Worm (Caenorhabditis elegans) whole organism, L3 larva: ENCODE data around the gene C35D10.8.

Experiments used
- R02D3.7 ChIP-seq: fragments of 150-350 bp; optimal IDR thresholded peaks from 2 replicates; lab custom pipeline; 2014; ENCODE audit warnings: missing biosample characterization, missing genetic modification characterization
- aly-2 ChIP-seq: fragments of 150-350 bp; optimal IDR thresholded peaks from 2 replicates; lab custom pipeline; 2014; ENCODE audit warnings: missing biosample characterization, missing genetic modification characterization
- ceh-28 ChIP-seq: fragments of 150-350 bp; optimal IDR thresholded peaks from 2 replicates; lab custom pipeline; 2014; ENCODE audit warnings: missing biosample characterization, missing genetic modification reagents, missing genetic modification characterization
- ceh-82 ChIP-seq: fragments of 150-350 bp; optimal IDR thresholded peaks from 2 replicates; lab custom pipeline; 2014; ENCODE audit warnings: missing biosample characterization, missing genetic modification characterization
- ceh-9 ChIP-seq: sonication (generic microtip); optimal IDR thresholded peaks from 2 replicates; lab custom pipeline; 2018; ENCODE audit warnings: missing biosample characterization, missing genetic modification characterization
- egl-27 ChIP-seq: sonication (generic microtip); optimal IDR thresholded peaks from 4 replicates; lab custom pipeline; 2017; ENCODE audit warnings: missing biosample characterization, missing genetic modification reagents, missing genetic modification characterization
- egl-5 ChIP-seq: fragments of 150-350 bp; optimal IDR thresholded peaks from 2 replicates; lab custom pipeline; 2017; ENCODE audit warnings: missing biosample characterization, missing genetic modification reagents, missing genetic modification characterization, inconsistent platforms
- elt-2 ChIP-seq: sonication (generic microtip); optimal IDR thresholded peaks from 2 replicates; lab custom pipeline; 2016; ENCODE audit warnings: missing genetic modification reagents, mild to moderate bottlenecking, missing genetic modification characterization, missing compliant biosample characterization
- eor-1 ChIP-seq, 2 experiments: fragments of 150-350 bp; optimal IDR thresholded peaks; 2 replicates each; lab custom pipeline; 2014 to 2018; ENCODE audit warnings: missing biosample characterization in 2 of 2, missing genetic modification characterization in 2 of 2
- fkh-2 ChIP-seq: fragments of 150-350 bp; optimal IDR thresholded peaks from 2 replicates; lab custom pipeline; 2014; ENCODE audit warnings: missing biosample characterization, missing genetic modification reagents, missing genetic modification characterization
- fos-1 ChIP-seq: fragments of 150-350 bp; optimal IDR thresholded peaks from 2 replicates; lab custom pipeline; 2014; ENCODE audit warnings: missing biosample characterization, missing genetic modification characterization
- jun-1 ChIP-seq: fragments of 150-350 bp; optimal IDR thresholded peaks from 2 replicates; lab custom pipeline; 2014; ENCODE audit warnings: missing biosample characterization, missing genetic modification reagents, missing genetic modification characterization
- lin-39 ChIP-seq: fragments of 150-350 bp; optimal IDR thresholded peaks from 2 replicates; lab custom pipeline; 2018; ENCODE audit warnings: missing biosample characterization, missing genetic modification reagents, missing genetic modification characterization
- nfya-1 ChIP-seq: sonication (generic microtip); optimal IDR thresholded peaks from 2 replicates; lab custom pipeline; 2017; ENCODE audit warnings: missing genetic modification characterization, mild to moderate bottlenecking, missing compliant biosample characterization, antibody characterized with exemption, moderate library complexity; ENCODE audit not compliant: insufficient read depth
- nhr-11 ChIP-seq: fragments of 150-350 bp; optimal IDR thresholded peaks from 2 replicates; lab custom pipeline; 2014; ENCODE audit warnings: missing biosample characterization, missing genetic modification characterization
- nhr-12 ChIP-seq: fragments of 150-350 bp; optimal IDR thresholded peaks from 2 replicates; lab custom pipeline; 2014; ENCODE audit warnings: missing biosample characterization, missing genetic modification characterization
- nhr-237 ChIP-seq: fragments of 150-350 bp; optimal IDR thresholded peaks from 2 replicates; lab custom pipeline; 2014; ENCODE audit warnings: missing biosample characterization, missing genetic modification characterization
- nhr-25 ChIP-seq: sonication (generic microtip); optimal IDR thresholded peaks from 2 replicates; lab custom pipeline; 2017; ENCODE audit warnings: missing biosample characterization, missing genetic modification characterization
- nhr-43 ChIP-seq: sonication (generic microtip); optimal IDR thresholded peaks from 2 replicates; lab custom pipeline; 2016; ENCODE audit warnings: mild to moderate bottlenecking, missing genetic modification characterization, missing compliant biosample characterization; ENCODE audit not compliant: poor library complexity, severe bottlenecking
- nhr-67 ChIP-seq: fragments of 150-350 bp; optimal IDR thresholded peaks from 2 replicates; lab custom pipeline; 2014; ENCODE audit warnings: missing biosample characterization, missing genetic modification characterization
- nhr-77 ChIP-seq: fragments of 150-350 bp; optimal IDR thresholded peaks from 2 replicates; lab custom pipeline; 2014; ENCODE audit warnings: missing biosample characterization, missing genetic modification characterization
- pha-4 ChIP-seq: fragments of 150-350 bp; optimal IDR thresholded peaks from 2 replicates; lab custom pipeline; 2014; ENCODE audit warnings: missing biosample characterization, missing genetic modification reagents, missing genetic modification characterization
- pqm-1 ChIP-seq: fragments of 150-350 bp; optimal IDR thresholded peaks from 2 replicates; lab custom pipeline; 2017; ENCODE audit warnings: missing biosample characterization, missing genetic modification characterization, inconsistent platforms
- sea-2 ChIP-seq: fragments of 150-350 bp; sonication (generic microtip); optimal IDR thresholded peaks from 4 replicates; lab custom pipeline; 2014; ENCODE audit warnings: missing biosample characterization, missing genetic modification reagents, missing genetic modification characterization
- skn-1 ChIP-seq: fragments of 150-350 bp; optimal IDR thresholded peaks from 2 replicates; lab custom pipeline; 2014; ENCODE audit warnings: missing biosample characterization, missing genetic modification characterization
- unc-39 ChIP-seq: sonication (generic microtip); optimal IDR thresholded peaks from 4 replicates; lab custom pipeline; 2017; ENCODE audit warnings: missing biosample characterization, missing genetic modification characterization
- zag-1 ChIP-seq: fragments of 150-350 bp; optimal IDR thresholded peaks from 2 replicates; lab custom pipeline; 2014; ENCODE audit warnings: missing biosample characterization, missing genetic modification characterization
- ztf-4 ChIP-seq: fragments of 150-350 bp; optimal IDR thresholded peaks from 2 replicates; lab custom pipeline; 2014; ENCODE audit warnings: missing biosample characterization, missing genetic modification characterization

C35D10.8 gene

DNA sequence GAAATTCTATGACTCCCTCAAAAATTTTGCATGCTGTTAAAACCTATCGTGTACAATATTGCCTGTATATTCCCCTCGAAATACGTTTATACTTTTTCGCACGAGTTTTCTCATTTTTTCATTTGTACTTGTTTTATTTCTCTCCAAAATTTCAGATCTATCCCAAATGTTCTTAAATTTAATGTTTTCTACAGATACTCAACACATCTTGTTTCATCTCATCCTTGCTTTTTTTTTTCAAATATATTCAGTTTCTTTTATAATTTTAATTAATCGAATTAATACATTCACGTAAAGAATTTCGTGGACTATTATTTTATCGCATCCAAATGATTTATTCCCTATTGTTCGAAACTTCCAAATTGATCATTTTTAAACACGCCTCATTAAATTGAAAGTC is at the start of gene C35D10.8:
TSS of gene C35D10.8 (plus strand) at position 301 of the 400 bp plus-strand sequence.
- TF ChIP-seq nhr-43 (tag; lab: Kevin White, UChicago) = no peak

DNA sequence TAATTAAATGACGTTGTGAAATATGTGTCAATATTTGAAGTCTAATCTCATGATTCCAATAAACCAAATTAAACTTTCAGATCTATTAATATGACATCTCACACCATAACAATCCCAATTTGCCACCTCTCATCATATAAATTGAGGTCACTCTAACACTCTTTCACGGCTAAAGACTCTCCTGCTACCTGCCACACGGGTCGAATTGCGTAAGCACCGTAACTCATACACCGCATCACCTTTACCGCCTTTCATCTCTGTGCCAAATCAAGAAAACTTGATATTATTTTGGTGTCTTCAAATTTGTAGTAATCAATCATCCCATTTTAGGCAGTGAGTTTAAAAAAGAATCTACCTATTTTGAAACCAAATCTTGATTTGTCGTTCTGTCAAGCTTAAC is 48.7 kb upstream of the C35D10.8 start:
- TF ChIP-seq egl-5 (no peak), pqm-1 (tag; lab: Kevin White, UChicago) (no peak), eor-1 (tag; optimal IDR thresholded peaks at IDR 0.05; lab: Kevin White, UChicago) (no peak), sea-2 (GFP tag; lab: Kevin White, UChicago) (no peak), skn-1 (no peak), unc-39 (tag; lab: Kevin White, UChicago) (no peak), zag-1 (tag; lab: Kevin White, UChicago) (no peak), nhr-25 (tag; lab: Kevin White, UChicago) (no peak), lin-39 (tag; lab: Kevin White, UChicago) (no peak), pha-4 (tag; lab: Kevin White, UChicago) (no peak), R02D3.7 (tag; lab: Kevin White, UChicago) (no peak), fos-1 (tag; lab: Kevin White, UChicago) (no peak), nhr-77 (tag; lab: Kevin White, UChicago) (no peak), jun-1 (tag; lab: Kevin White, UChicago) (no peak), nhr-67 (tag; lab: Kevin White, UChicago) (no peak)

DNA sequence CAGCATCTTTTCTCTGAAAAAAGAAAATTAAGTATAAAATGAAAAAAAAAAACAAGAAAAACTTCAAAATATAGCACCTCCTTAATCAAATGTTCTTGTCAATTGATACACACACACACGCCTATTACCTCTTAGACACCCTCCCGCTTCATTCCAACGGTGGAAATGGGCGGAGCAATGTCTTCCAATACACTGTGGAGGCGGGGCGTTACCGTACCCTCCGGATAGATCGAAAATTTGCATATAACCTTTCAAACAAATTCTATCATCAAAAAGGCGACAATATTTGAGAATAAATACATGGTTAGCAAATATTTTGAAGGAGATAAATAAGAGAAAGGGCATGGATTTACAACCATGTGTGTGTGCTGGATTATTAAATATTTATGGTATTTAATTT is 46.9 kb upstream of the C35D10.8 start:
- TF ChIP-seq ceh-28 (no peak), nfya-1 (tag; lab: Kevin White, UChicago) (peak; percentile 98)
- TF ChIP-seq, all 47 proteins: peak for 1

DNA sequence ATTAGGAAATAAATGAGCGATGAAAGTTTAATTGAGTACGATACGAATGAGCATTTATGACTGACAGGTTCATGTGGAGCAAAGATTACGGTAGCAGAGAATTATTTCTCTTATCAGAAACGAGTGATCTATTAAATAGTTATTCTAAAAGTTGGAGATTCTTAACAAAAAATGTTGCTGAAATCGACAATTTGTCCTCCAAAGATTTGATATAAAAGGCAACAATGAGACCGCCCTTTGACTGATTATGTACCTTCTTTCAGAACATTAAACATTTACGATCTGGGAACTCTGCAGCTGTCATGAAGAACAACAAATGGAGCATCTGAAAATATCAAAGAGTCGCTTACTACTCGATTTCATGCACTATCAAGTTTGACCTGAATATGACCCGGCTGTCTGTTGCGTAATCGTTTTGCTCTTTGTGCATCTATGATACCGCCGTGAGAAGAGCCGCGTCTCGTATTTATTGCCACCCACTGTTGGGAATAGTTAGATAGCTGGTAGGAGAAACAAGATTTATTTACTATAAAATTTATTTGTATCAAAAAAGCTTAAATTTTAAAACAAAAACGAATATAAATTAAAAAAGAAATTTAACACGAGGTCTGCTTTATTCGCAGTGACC is 45.4 kb upstream of the C35D10.8 start, which contains the start of gene pal-1:
TSS of gene pal-1 (minus strand) at position 51 of the 628 bp plus-strand sequence.
- TF ChIP-seq nhr-237 (no peak), egl-27 (tag; lab: Kevin White, UChicago) (no peak), nhr-12 (tag; lab: Kevin White, UChicago) (no peak), eor-1 (tag; optimal IDR thresholded peaks at IDR 0.05; lab: Kevin White, UChicago) (no peak), unc-39 (tag; lab: Kevin White, UChicago) (no peak), nfya-1 (tag; lab: Kevin White, UChicago) (no peak)
- TF ChIP-seq, all 47 proteins: peak for 0

DNA sequence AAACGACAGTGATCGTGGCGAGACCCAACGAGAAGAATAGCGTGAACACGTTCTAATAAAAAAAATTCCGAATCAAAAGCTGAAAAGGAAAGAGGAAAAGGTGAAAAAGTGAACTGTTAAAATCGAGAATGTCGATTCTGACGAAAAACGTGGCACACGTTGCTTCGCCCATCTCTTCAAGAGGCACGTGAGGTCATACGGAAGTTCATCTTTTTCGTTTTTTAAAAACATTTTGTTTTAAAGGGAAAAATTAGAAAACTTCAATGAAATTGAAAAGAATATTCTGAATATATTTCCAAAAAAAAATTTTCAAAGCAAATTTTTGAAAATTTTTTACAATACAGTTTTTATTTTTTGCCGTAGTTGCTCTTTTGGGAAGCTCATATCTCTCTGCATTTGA is 43.8 kb upstream of the C35D10.8 start, which contains the start of gene C38D4.7:
TSS of gene C38D4.7 (minus strand) at position 101 of the 400 bp plus-strand sequence.
- TF ChIP-seq ceh-82 (tag; lab: Kevin White, UChicago) (no peak), egl-27 (tag; lab: Kevin White, UChicago) (no peak), nhr-11 (no peak), elt-2 (tag; lab: Kevin White, UChicago) (no peak), ceh-9 (tag; lab: Kevin White, UChicago) (no peak), ztf-4 (tag; lab: Kevin White, UChicago) (no peak), eor-1 (tag; optimal IDR thresholded peaks at IDR 0.05; lab: Kevin White, UChicago) (no peak), egl-5 (no peak)

DNA sequence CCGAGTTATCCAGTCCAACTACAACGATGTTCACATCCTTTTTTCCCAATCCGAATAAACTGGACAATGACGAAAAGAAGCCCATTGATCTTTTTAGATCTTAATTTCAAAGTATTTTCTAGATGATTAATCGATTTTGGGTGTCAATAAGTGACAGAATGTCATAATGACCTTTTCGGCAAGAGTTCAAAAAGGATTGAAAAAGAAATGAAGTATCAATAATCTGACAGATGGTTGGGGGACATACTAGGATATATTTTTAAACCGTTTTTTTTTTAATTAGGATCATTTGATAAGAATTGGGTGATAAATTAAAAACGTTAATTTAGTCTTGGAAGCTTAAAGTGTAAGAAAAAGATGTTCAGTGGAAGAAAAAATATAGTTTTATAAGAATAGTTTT is 40.3 kb upstream of the C35D10.8 start, which contains the start of gene arl-6:
TSS of gene arl-6 (minus strand) at position 101 of the 400 bp plus-strand sequence.
- no peak for TF ChIP-seq nhr-77 (tag; lab: Kevin White, UChicago)
- no peak for TF ChIP-seq nhr-12 (tag; lab: Kevin White, UChicago)
- TF ChIP-seq pqm-1 (tag; lab: Kevin White, UChicago) = no peak
- no peak for TF ChIP-seq aly-2 (tag; lab: Kevin White, UChicago)
- TF ChIP-seq pha-4 (tag; lab: Kevin White, UChicago) = no peak
- TF ChIP-seq ztf-4 (tag; lab: Kevin White, UChicago) = no peak
- no peak for TF ChIP-seq nhr-25 (tag; lab: Kevin White, UChicago)
- no peak for TF ChIP-seq ceh-82 (tag; lab: Kevin White, UChicago)
- no peak for TF ChIP-seq nhr-237
- no peak for TF ChIP-seq sea-2 (GFP tag; lab: Kevin White, UChicago)
- no peak for TF ChIP-seq fkh-2
- no peak for TF ChIP-seq zag-1 (tag; lab: Kevin White, UChicago)
